Worm (Caenorhabditis elegans) whole organism, L1 larva: Measurements from ENCODE around the gene nspe-2.

Experiments
- dsc-1 ChIP-seq: sonication (generic microtip); optimal IDR thresholded peaks from 2 replicates; lab custom pipeline; 2016; ENCODE audit warnings: mild to moderate bottlenecking, missing genetic modification characterization, missing compliant biosample characterization
- elt-3 ChIP-seq, 6 experiments: fragments of 150-350 bp in 1 of 6; sonication (generic microtip); optimal IDR thresholded peaks; 2 replicates each; lab custom pipeline; 2017 to 2018; ENCODE audit warnings: missing biosample characterization in 6 of 6, missing genetic modification characterization in 6 of 6, inconsistent platforms in 1 of 6
- fos-1 ChIP-seq: fragments of 150-350 bp; optimal IDR thresholded peaks from 2 replicates; lab custom pipeline; 2014; ENCODE audit warnings: missing biosample characterization, missing genetic modification characterization
- nhr-11 ChIP-seq: fragments of 150-350 bp; optimal IDR thresholded peaks from 2 replicates; lab custom pipeline; 2014; ENCODE audit warnings: missing biosample characterization, missing genetic modification characterization
- nhr-12 ChIP-seq: sonication (generic microtip); optimal IDR thresholded peaks from 2 replicates; lab custom pipeline; 2017; ENCODE audit warnings: missing biosample characterization, missing genetic modification characterization
- skn-1 ChIP-seq: fragments of 150-350 bp; optimal IDR thresholded peaks from 2 replicates; lab custom pipeline; 2014; ENCODE audit warnings: missing biosample characterization, missing genetic modification characterization

- TF ChIP-seq nhr-11 (no peak), dsc-1 (tag; lab: Kevin White, UChicago) (no peak), fos-1 (tag; lab: Kevin White, UChicago) (no peak), skn-1 (tag; lab: Kevin White, UChicago) (no peak), nhr-12 (tag; lab: Kevin White, UChicago) (no peak), elt-3 (tag; optimal IDR thresholded peaks at IDR 0.05; lab: Kevin White, UChicago) (peak in 5 of 6 experiments; percentile 2 to 88 (median 44))
Measured at ce11 chrII:12615413-12615812, 3.8 kb downstream of the nspe-2 start.
